Worm (Caenorhabditis elegans) whole organism, L4/young adult: Measurements from ENCODE around the gene unc-24.

Source experiments
- W03F9.2 ChIP-seq: fragments of 150-350 bp; optimal IDR thresholded peaks from 2 replicates; lab custom pipeline; 2014; ENCODE audit warnings: missing biosample characterization, missing genetic modification characterization
- him-1 ChIP-seq: sonication (generic microtip); optimal IDR thresholded peaks from 2 replicates; lab custom pipeline; 2016; ENCODE audit warnings: missing genotype, missing genetic modification reagents, missing genetic modification characterization, missing compliant biosample characterization

DNA sequence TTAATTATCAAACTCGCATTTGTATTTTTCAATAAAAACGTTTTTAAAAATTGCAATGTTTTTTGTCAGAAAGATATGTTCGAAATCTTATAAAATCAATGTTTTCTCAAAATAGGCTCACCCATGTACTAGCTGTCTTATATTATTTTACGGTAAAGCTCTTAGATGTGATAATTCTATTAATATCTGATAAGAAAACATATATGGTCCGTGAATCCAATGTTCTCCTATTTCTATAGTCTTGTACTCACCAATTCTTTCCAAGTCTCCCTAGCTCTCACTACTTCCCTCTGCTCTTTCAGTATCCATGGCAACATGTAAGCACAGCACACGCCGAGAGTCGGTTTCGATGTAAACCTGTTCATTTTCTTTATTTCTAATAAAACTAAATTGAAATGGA is 45.9 kb upstream of the unc-24 start, which contains the start of gene bbs-2:
- TF ChIP-seq W03F9.2 (tag; lab: Kevin White, UChicago) (no peak), him-1 (tag; lab: Kevin White, UChicago) (no peak)
